Worm (Caenorhabditis elegans) whole organism, L2 larva: Measurements from ENCODE around the gene fbxb-48.

Experiments used
- C34F6.9 ChIP-seq: fragments of 150-350 bp; optimal IDR thresholded peaks from 2 replicates; lab custom pipeline; 2014; ENCODE audit warnings: missing biosample characterization, missing genetic modification characterization
- alr-1 ChIP-seq: fragments of 150-350 bp; optimal IDR thresholded peaks from 2 replicates; lab custom pipeline; 2014; ENCODE audit warnings: missing biosample characterization, missing genetic modification characterization
- ama-1 ChIP-seq: fragments of 150-350 bp; optimal IDR thresholded peaks from 2 replicates; lab custom pipeline; 2018; ENCODE audit warnings: inconsistent platforms
- dmd-4 ChIP-seq: sonication (generic microtip); optimal IDR thresholded peaks from 2 replicates; lab custom pipeline; 2017; ENCODE audit warnings: missing biosample characterization, missing genetic modification characterization
- egl-27 ChIP-seq: sonication (generic microtip); optimal IDR thresholded peaks from 3 replicates; lab custom pipeline; 2017; ENCODE audit warnings: missing biosample characterization, missing genetic modification reagents, missing genetic modification characterization
- elt-1 ChIP-seq: fragments of 150-350 bp; optimal IDR thresholded peaks from 2 replicates; lab custom pipeline; 2014; ENCODE audit warnings: missing biosample characterization, missing genetic modification characterization
- lin-13 ChIP-seq: fragments of 150-350 bp; optimal IDR thresholded peaks from 2 replicates; lab custom pipeline; 2014; ENCODE audit warnings: missing biosample characterization, missing genetic modification reagents, missing genetic modification characterization
- mdl-1 ChIP-seq, 2 experiments: fragments of 150-350 bp in 1 of 2; sonication (generic microtip) in 1 of 2; optimal IDR thresholded peaks; 2 replicates each; lab custom pipeline; 2017; ENCODE audit warnings: missing biosample characterization in 2 of 2, missing genetic modification characterization in 2 of 2
- nhr-129 ChIP-seq: fragments of 150-350 bp; optimal IDR thresholded peaks from 2 replicates; lab custom pipeline; 2014; ENCODE audit warnings: missing biosample characterization, missing genetic modification characterization
- skn-1 ChIP-seq: sonication (generic microtip); optimal IDR thresholded peaks from 2 replicates; lab custom pipeline; 2017; ENCODE audit warnings: missing biosample characterization, missing genetic modification characterization
- unc-39 ChIP-seq: fragments of 150-350 bp; optimal IDR thresholded peaks from 2 replicates; lab custom pipeline; 2014; ENCODE audit warnings: missing biosample characterization, missing genetic modification characterization
- unc-62 ChIP-seq: fragments of 150-350 bp; optimal IDR thresholded peaks from 2 replicates; lab custom pipeline; 2014; ENCODE audit warnings: missing biosample characterization, missing genetic modification reagents, missing genetic modification characterization
- ztf-11 ChIP-seq: sonication (generic microtip); optimal IDR thresholded peaks from 2 replicates; lab custom pipeline; 2017; ENCODE audit warnings: missing biosample characterization, missing genetic modification characterization

ce11 chrII:1735145-1735544 is 16.1 kb upstream of the fbxb-48 start:
- TF ChIP-seq C34F6.9 (tag; lab: Kevin White, UChicago) (no peak), elt-1 (tag; lab: Kevin White, UChicago) (no peak), nhr-129 (no peak), ama-1 (lab: Kevin White, UChicago) (no peak), mdl-1 (tag; optimal IDR thresholded peaks at IDR 0.05; lab: Kevin White, UChicago) (no peak), ztf-11 (no peak), egl-27 (no peak), dmd-4 (tag; lab: Kevin White, UChicago) (no peak), skn-1 (no peak), alr-1 (tag; lab: Kevin White, UChicago) (no peak), lin-13 (no peak), unc-39 (tag; lab: Kevin White, UChicago) (no peak), unc-62 (GFP tag; lab: Kevin White, UChicago) (no peak)
